Fruit fly (Drosophila melanogaster) whole organism, embryonic: ENCODE data around the gene Top3alpha.

Source experiments
- Abd-B ChIP-seq: fragments of 200-800 bp; sonication (Bioruptor generic); optimal IDR thresholded peaks from 2 replicates; lab custom pipeline; 2018; ENCODE audit warnings: missing biosample characterization, mild to moderate bottlenecking, missing genetic modification characterization, moderate library complexity
- Ada2b ChIP-seq: fragments of 200-800 bp; sonication (Bioruptor generic); IDR thresholded peaks from 2 replicates; pipeline ENCODE4 v1.3.6; 2022; ENCODE audit warnings: missing biosample characterization, missing genetic modification characterization
- Bgb ChIP-seq: fragments of 200-800 bp; sonication (Bioruptor generic); IDR thresholded peaks from 2 replicates; pipeline ENCODE4 v1.3.6; 2022; ENCODE audit warnings: missing biosample characterization, missing genetic modification characterization; ENCODE audit not compliant: partially characterized antibody
- Bteb2 ChIP-seq: fragments of 200-800 bp; sonication (Bioruptor generic); optimal IDR thresholded peaks from 2 replicates; lab custom pipeline; 2016; ENCODE audit warnings: missing biosample characterization, missing genetic modification characterization
- CG10565 ChIP-seq: fragments of 200-800 bp; sonication (Bioruptor generic); optimal IDR thresholded peaks from 3 replicates; lab custom pipeline; 2016; ENCODE audit warnings: missing biosample characterization, mild to moderate bottlenecking, missing genetic modification characterization
- CG11695 ChIP-seq: fragments of 200-800 bp; sonication (Bioruptor generic); IDR thresholded peaks from 3 replicates; pipeline ENCODE4 v1.3.6; 2022; ENCODE audit warnings: missing biosample characterization, missing genetic modification characterization
- CG12104 ChIP-seq: fragments of 200-800 bp; sonication (Bioruptor generic); optimal IDR thresholded peaks from 3 replicates; lab custom pipeline; 2016; ENCODE audit warnings: missing biosample characterization, missing genetic modification characterization
- CG15269 ChIP-seq: fragments of 200-800 bp; sonication (Bioruptor generic); optimal IDR thresholded peaks from 2 replicates; lab custom pipeline; 2018; ENCODE audit warnings: missing biosample characterization, mild to moderate bottlenecking, missing genetic modification characterization, moderate library complexity
- CG15601 ChIP-seq: fragments of 200-800 bp; sonication (Bioruptor generic); optimal IDR thresholded peaks from 3 replicates; lab custom pipeline; 2019; ENCODE audit warnings: missing biosample characterization, mild to moderate bottlenecking, missing genetic modification characterization, moderate library complexity
- CG18476 ChIP-seq: fragments of 200-800 bp; sonication (Bioruptor generic); optimal IDR thresholded peaks from 2 replicates; lab custom pipeline; 2016; ENCODE audit warnings: missing biosample characterization, mild to moderate bottlenecking, missing genetic modification characterization
- CG18619 ChIP-seq: fragments of 200-800 bp; sonication (Bioruptor generic); optimal IDR thresholded peaks from 3 replicates; lab custom pipeline; 2017; ENCODE audit warnings: missing biosample characterization, mild to moderate bottlenecking, missing genetic modification characterization
- CG2129 ChIP-seq: fragments of 200-800 bp; sonication (Bioruptor generic); IDR thresholded peaks from 2 replicates; pipeline ENCODE4 v1.3.6; 2022; ENCODE audit warnings: missing biosample characterization, missing genetic modification characterization; ENCODE audit not compliant: partially characterized antibody
- CG2202 ChIP-seq: fragments of 200-800 bp; sonication (Bioruptor generic); optimal IDR thresholded peaks from 2 replicates; lab custom pipeline; 2018; ENCODE audit warnings: missing biosample characterization, mild to moderate bottlenecking, missing genetic modification characterization
- CG3065 ChIP-seq: fragments of 200-800 bp; sonication (Bioruptor generic); optimal IDR thresholded peaks from 2 replicates; lab custom pipeline; 2016; ENCODE audit warnings: missing biosample characterization, missing genetic modification characterization
- CG34376 ChIP-seq: fragments of 200-800 bp; sonication (Bioruptor generic); optimal IDR thresholded peaks from 2 replicates; lab custom pipeline; 2018; ENCODE audit warnings: missing biosample characterization, mild to moderate bottlenecking, missing genetic modification characterization
- CG6175 ChIP-seq: fragments of 200-800 bp; sonication (Bioruptor generic); IDR thresholded peaks from 3 replicates; pipeline ENCODE4 v1.3.6; 2022; ENCODE audit warnings: missing biosample characterization, missing genetic modification characterization
- CG6854 ChIP-seq: fragments of 200-800 bp; sonication (Bioruptor generic); optimal IDR thresholded peaks from 3 replicates; lab custom pipeline; 2017; ENCODE audit warnings: missing biosample characterization, mild to moderate bottlenecking, missing genetic modification characterization
- CG7372 ChIP-seq: fragments of 200-800 bp; sonication (Bioruptor generic); IDR thresholded peaks from 2 replicates; pipeline ENCODE4 v1.3.6; 2022; ENCODE audit warnings: missing biosample characterization, missing genetic modification characterization
- CG7745 ChIP-seq: fragments of 200-800 bp; sonication (Bioruptor generic); optimal IDR thresholded peaks from 2 replicates; lab custom pipeline; 2018; ENCODE audit warnings: missing biosample characterization, mild to moderate bottlenecking, missing genetic modification characterization, moderate library complexity
- CG7839 ChIP-seq: fragments of 200-800 bp; sonication (Bioruptor generic); optimal IDR thresholded peaks from 3 replicates; lab custom pipeline; 2018; ENCODE audit warnings: missing biosample characterization, mild to moderate bottlenecking, missing genetic modification characterization, moderate library complexity
- CG7928 ChIP-seq: fragments of 200-800 bp; sonication (Bioruptor generic); optimal IDR thresholded peaks from 2 replicates; lab custom pipeline; 2017; ENCODE audit warnings: missing biosample characterization, mild to moderate bottlenecking, missing genetic modification characterization
- CG8089 ChIP-seq: fragments of 200-800 bp; sonication (Bioruptor generic); optimal IDR thresholded peaks from 3 replicates; lab custom pipeline; 2016; ENCODE audit warnings: missing biosample characterization, missing genetic modification characterization
- CG8944 ChIP-seq: fragments of 200-800 bp; sonication (Bioruptor generic); optimal IDR thresholded peaks from 3 replicates; lab custom pipeline; 2016; ENCODE audit warnings: missing biosample characterization, missing genetic modification characterization
- CG9609 ChIP-seq: fragments of 200-800 bp; sonication (Bioruptor generic); optimal IDR thresholded peaks from 3 replicates; lab custom pipeline; 2016; ENCODE audit warnings: missing biosample characterization, missing genetic modification characterization
- CG9876 ChIP-seq: fragments of 200-800 bp; sonication (Bioruptor generic); optimal IDR thresholded peaks from 2 replicates; lab custom pipeline; 2016; ENCODE audit warnings: missing biosample characterization, missing genetic modification characterization
- Dfd ChIP-seq, 2 experiments: fragments of >200 bp; optimal IDR thresholded peaks; 2 replicates each; lab custom pipeline; 2017; ENCODE audit warnings: missing biosample characterization in 2 of 2, missing genetic modification characterization in 2 of 2
- Doc2 ChIP-seq: fragments of 200-800 bp; sonication (Bioruptor generic); IDR thresholded peaks from 2 replicates; pipeline ENCODE4 v1.3.6; 2022; ENCODE audit warnings: missing biosample characterization, missing genetic modification characterization
- Ets97D ChIP-seq: fragments of 200-800 bp; sonication (Bioruptor generic); optimal IDR thresholded peaks from 3 replicates; lab custom pipeline; 2016; ENCODE audit warnings: missing biosample characterization, missing genetic modification characterization
- Hr39 ChIP-seq: fragments of >200 bp; optimal IDR thresholded peaks from 2 replicates; lab custom pipeline; 2017
- Hr78 ChIP-seq, 2 experiments: fragments of 200-800 bp in 1 of 2; fragments of >200 bp in 1 of 2; sonication (Bioruptor generic) in 1 of 2; optimal IDR thresholded peaks; 2 replicates each; lab custom pipeline; 2017 to 2019; ENCODE audit warnings: missing biosample characterization in 2 of 2, missing genetic modification characterization in 2 of 2, mild to moderate bottlenecking in 1 of 2, moderate library complexity in 1 of 2
- Nf-YB ChIP-seq: fragments of 200-800 bp; sonication (Bioruptor generic); optimal IDR thresholded peaks from 3 replicates; lab custom pipeline; 2019; ENCODE audit warnings: missing biosample characterization, mild to moderate bottlenecking, missing genetic modification characterization, moderate library complexity
- Ravus ChIP-seq: fragments of 200-800 bp; sonication (Bioruptor generic); IDR thresholded peaks from 2 replicates; pipeline ENCODE4 v1.3.6; 2022; ENCODE audit warnings: missing biosample characterization, missing genetic modification characterization
- Taf1 ChIP-seq: fragments of 200-800 bp; sonication (Bioruptor generic); IDR thresholded peaks from 2 replicates; pipeline ENCODE4 v1.3.6; 2022; ENCODE audit warnings: missing biosample characterization, missing genetic modification characterization
- Xbp1 ChIP-seq: fragments of 200-800 bp; sonication (Bioruptor generic); optimal IDR thresholded peaks from 3 replicates; lab custom pipeline; 2016; ENCODE audit warnings: missing biosample characterization, mild to moderate bottlenecking, missing genetic modification characterization
- ase ChIP-seq: fragments of 200-800 bp; sonication (Bioruptor generic); IDR thresholded peaks from 3 replicates; pipeline ENCODE4 v1.3.6; 2022; ENCODE audit warnings: missing biosample characterization, missing genetic modification characterization
- chn ChIP-seq: fragments of 200-800 bp; sonication (Bioruptor generic); optimal IDR thresholded peaks from 2 replicates; lab custom pipeline; 2016; ENCODE audit warnings: missing biosample characterization, missing genetic modification characterization
- danr ChIP-seq: fragments of 200-800 bp; sonication (Bioruptor generic); IDR thresholded peaks from 2 replicates; pipeline ENCODE4 v1.3.6; 2022; ENCODE audit warnings: missing biosample characterization, missing genetic modification characterization
- fu2 ChIP-seq: fragments of 200-800 bp; sonication (Bioruptor generic); optimal IDR thresholded peaks from 2 replicates; lab custom pipeline; 2016; ENCODE audit warnings: missing biosample characterization, missing genetic modification characterization
- ham ChIP-seq: fragments of 200-800 bp; sonication (Bioruptor generic); IDR thresholded peaks from 2 replicates; pipeline ENCODE4 v1.3.6; 2022; ENCODE audit warnings: missing biosample characterization, missing genetic modification characterization
- jing ChIP-seq: fragments of 200-800 bp; sonication (Bioruptor generic); optimal IDR thresholded peaks from 2 replicates; lab custom pipeline; 2018; ENCODE audit warnings: missing biosample characterization, mild to moderate bottlenecking, missing genetic modification characterization
- ken ChIP-seq: fragments of 200-800 bp; sonication (Bioruptor generic); IDR thresholded peaks from 3 replicates; pipeline ENCODE4 v1.3.6; 2022; ENCODE audit warnings: missing biosample characterization, missing genetic modification characterization
- otp ChIP-seq: fragments of 200-800 bp; sonication (Bioruptor generic); IDR thresholded peaks from 3 replicates; pipeline ENCODE4, ENCODE4 v1.3.6; 2022; ENCODE audit warnings: missing biosample characterization, missing genetic modification characterization
- pita ChIP-seq: fragments of 200-800 bp; sonication (Bioruptor generic); optimal IDR thresholded peaks from 2 replicates; lab custom pipeline; 2017; ENCODE audit warnings: missing biosample characterization, mild to moderate bottlenecking, missing genetic modification characterization
- psq ChIP-seq: fragments of 200-800 bp; sonication (Bioruptor generic); optimal IDR thresholded peaks from 2 replicates; lab custom pipeline; 2017; ENCODE audit warnings: missing biosample characterization, missing genetic modification characterization
- row ChIP-seq: fragments of 200-800 bp; sonication (Bioruptor generic); IDR thresholded peaks from 3 replicates; pipeline ENCODE4 v1.3.6; 2022; ENCODE audit warnings: missing biosample characterization, missing genetic modification characterization
- scrt ChIP-seq: fragments of 200-800 bp; sonication (Bioruptor generic); optimal IDR thresholded peaks from 2 replicates; lab custom pipeline; 2018; ENCODE audit warnings: missing biosample characterization, mild to moderate bottlenecking, missing genetic modification characterization, moderate library complexity
- sens-2 ChIP-seq: fragments of 200-800 bp; sonication (Bioruptor generic); IDR thresholded peaks from 2 replicates; pipeline ENCODE4 v1.3.6; 2022; ENCODE audit warnings: missing biosample characterization, missing genetic modification characterization
- shn ChIP-seq: fragments of 200-800 bp; sonication (Bioruptor generic); optimal IDR thresholded peaks from 3 replicates; lab custom pipeline; 2016; ENCODE audit warnings: missing biosample characterization, missing genetic modification characterization
- sima ChIP-seq: fragments of 200-800 bp; sonication (Bioruptor generic); optimal IDR thresholded peaks from 2 replicates; lab custom pipeline; 2016; ENCODE audit warnings: missing biosample characterization, missing genetic modification characterization
- wor ChIP-seq: fragments of 200-800 bp; sonication (Bioruptor generic); IDR thresholded peaks from 2 replicates; pipeline ENCODE4 v1.3.6; 2022; ENCODE audit warnings: missing biosample characterization, missing genetic modification characterization
- zf30C ChIP-seq: fragments of 200-800 bp; sonication (Bioruptor generic); optimal IDR thresholded peaks from 3 replicates; lab custom pipeline; 2018; ENCODE audit warnings: missing biosample characterization, mild to moderate bottlenecking, missing genetic modification characterization

Gene Top3alpha

dm6 chr2L:19533247-19533646 is 35.3 kb downstream of the Top3alpha start, which contains the start of gene CG33116 (continued):
- peak; percentile 79 for TF ChIP-seq row
- TF ChIP-seq CG7745 (tag; lab: Kevin White, UChicago) = peak; percentile 14
- TF ChIP-seq Hr78 (GFP tag; optimal IDR thresholded peaks at IDR 0.05; lab: Kevin White, UChicago) = peak in 1 of 2 experiments; percentile 17
- peak; percentile 90 for TF ChIP-seq chn (GFP tag; lab: Kevin White, UChicago)
- TF ChIP-seq CG7928 (GFP tag; lab: Kevin White, UChicago) = no peak
- peak; percentile 79 for TF ChIP-seq CG15601
- TF ChIP-seq CG8944 = peak; percentile 87
- TF ChIP-seq pita = no peak
- peak; percentile 31; the same call in 1 of the 2 replicates for TF ChIP-seq danr (GFP tag; lab: Robert Waterston, UW)
- peak; percentile 82 for TF ChIP-seq CG18619
- peak; percentile 68 for TF ChIP-seq CG8089
- TF ChIP-seq CG15269 (tag; lab: Kevin White, UChicago) = peak; percentile 80
- TF ChIP-seq CG12104 = peak; percentile 39
- TF ChIP-seq Nf-YB = peak; percentile 56
- TF ChIP-seq Bteb2 (GFP tag; lab: Kevin White, UChicago) = peak; percentile 79
- peak; percentile 61 for TF ChIP-seq CG34376 (GFP tag; lab: Kevin White, UChicago)
- TF ChIP-seq CG11695 (GFP tag; lab: Robert Waterston, UW) = peak; percentile 76; the same call in 2 of the 3 replicates
- TF ChIP-seq ham (GFP tag; lab: Robert Waterston, UW) = no peak
- TF ChIP-seq CG7839 (tag; lab: Kevin White, UChicago) = peak; percentile 79
- peak; percentile 59; the same call in 1 of the 2 replicates for TF ChIP-seq Ada2b (GFP tag; lab: Robert Waterston, UW)
- TF ChIP-seq ase (GFP tag; lab: Robert Waterston, UW) = peak; percentile 82
- TF ChIP-seq sima = peak; percentile 1
- peak; percentile 89 for TF ChIP-seq shn (GFP tag; lab: Kevin White, UChicago)
- TF ChIP-seq Taf1 (GFP tag; lab: Robert Waterston, UW) = peak; percentile 23; the same call in 1 of the 2 replicates
- peak; percentile 19 for TF ChIP-seq CG10565 (GFP tag; lab: Kevin White, UChicago)
- TF ChIP-seq Doc2 (GFP tag; lab: Robert Waterston, UW) = no peak
- peak; percentile 72 for TF ChIP-seq scrt (GFP tag; lab: Kevin White, UChicago)
- TF ChIP-seq psq (GFP tag; lab: Kevin White, UChicago) = peak; percentile 46
- peak; percentile 69 for TF ChIP-seq CG9876 (GFP tag; lab: Kevin White, UChicago)
- no peak for TF ChIP-seq wor
- peak; percentile 78 for TF ChIP-seq CG18476 (GFP tag; lab: Kevin White, UChicago)
- peak; percentile 43; the same call in 2 of the 3 replicates for TF ChIP-seq otp (GFP tag; lab: Robert Waterston, UW)
- peak; percentile 63 for TF ChIP-seq CG2202 (tag; lab: Kevin White, UChicago)
- peak; percentile 79 for TF ChIP-seq Ets97D (GFP tag; lab: Kevin White, UChicago)
- TF ChIP-seq Ravus = peak; percentile 10; the same call in 1 of the 2 replicates
- TF ChIP-seq CG2129 (GFP tag; lab: Robert Waterston, UW) = no peak
- TF ChIP-seq ken = peak; percentile 84
- TF ChIP-seq Dfd (GFP tag; optimal IDR thresholded peaks at IDR 0.05; lab: Kevin White, UChicago) = no peak
- TF ChIP-seq CG6175 = peak; percentile 62; the same call in 1 of the 3 replicates
- no peak for TF ChIP-seq zf30C (GFP tag; lab: Kevin White, UChicago)
- peak; percentile 56 for TF ChIP-seq jing (GFP tag; lab: Kevin White, UChicago)
- TF ChIP-seq Abd-B = peak; percentile 52
- 0 out of 2 replicates have a peak, but pooled peaks have one; percentile 13 for TF ChIP-seq CG7372 (GFP tag; lab: Robert Waterston, UW)
- peak; percentile 18 for TF ChIP-seq CG3065 (GFP tag; lab: Kevin White, UChicago)
- no peak for TF ChIP-seq sens-2 (GFP tag; lab: Robert Waterston, UW)
- peak; percentile 68 for TF ChIP-seq Hr39 (lab: Kevin White, UChicago)
- peak; percentile 88 for TF ChIP-seq fu2
- TF ChIP-seq Bgb (GFP tag; lab: Robert Waterston, UW) = peak; percentile 27; the same call in 1 of the 2 replicates
- peak; percentile 89 for TF ChIP-seq Xbp1 (GFP tag; lab: Kevin White, UChicago)
- peak; percentile 83 for TF ChIP-seq CG9609
- TF ChIP-seq CG6854 (GFP tag; lab: Kevin White, UChicago) = peak; percentile 41
